Fruit fly (Drosophila melanogaster) whole organism, embryonic: ENCODE data around the gene Cyp4ac3.

Experiments
- B-H1 ChIP-seq: fragments of 200-800 bp; sonication (Bioruptor generic); IDR thresholded peaks from 3 replicates; pipeline ENCODE4 v1.3.6; 2022; ENCODE audit warnings: missing biosample characterization, missing genetic modification characterization
- CG10543 ChIP-seq: fragments of 200-800 bp; sonication (Bioruptor generic); optimal IDR thresholded peaks from 3 replicates; lab custom pipeline; 2017; ENCODE audit warnings: missing biosample characterization, mild to moderate bottlenecking, missing genetic modification characterization, moderate library complexity
- CG11695 ChIP-seq: fragments of 200-800 bp; sonication (Bioruptor generic); IDR thresholded peaks from 3 replicates; pipeline ENCODE4 v1.3.6; 2022; ENCODE audit warnings: missing biosample characterization, missing genetic modification characterization
- CG12071 ChIP-seq: fragments of 200-800 bp; sonication (Bioruptor generic); optimal IDR thresholded peaks from 3 replicates; lab custom pipeline; 2018; ENCODE audit warnings: missing biosample characterization, mild to moderate bottlenecking, missing genetic modification characterization
- CG12104 ChIP-seq: fragments of 200-800 bp; sonication (Bioruptor generic); optimal IDR thresholded peaks from 3 replicates; lab custom pipeline; 2016; ENCODE audit warnings: missing biosample characterization, missing genetic modification characterization
- CG15011 ChIP-seq: fragments of 200-800 bp; sonication (Bioruptor generic); optimal IDR thresholded peaks from 3 replicates; lab custom pipeline; 2018; ENCODE audit warnings: missing biosample characterization, mild to moderate bottlenecking, missing genetic modification characterization
- CG17186 ChIP-seq: fragments of 200-800 bp; sonication (Bioruptor generic); optimal IDR thresholded peaks from 3 replicates; lab custom pipeline; 2017; ENCODE audit warnings: missing biosample characterization, missing genetic modification reagents, missing genetic modification characterization
- CG3847 ChIP-seq: fragments of 200-800 bp; sonication (Bioruptor generic); IDR thresholded peaks from 2 replicates; pipeline ENCODE4 v1.3.6; 2022; ENCODE audit warnings: missing biosample characterization, missing genetic modification characterization
- CG4424 ChIP-seq: fragments of 200-800 bp; sonication (Bioruptor generic); optimal IDR thresholded peaks from 3 replicates; lab custom pipeline; 2016; ENCODE audit warnings: missing biosample characterization, missing genetic modification characterization
- CG6254 ChIP-seq: fragments of 200-800 bp; sonication (Bioruptor generic); optimal IDR thresholded peaks from 3 replicates; lab custom pipeline; 2017; ENCODE audit warnings: mild to moderate bottlenecking, missing biosample characterization, missing genetic modification reagents, missing genetic modification characterization
- CG6654 ChIP-seq: fragments of 200-800 bp; sonication (Bioruptor generic); optimal IDR thresholded peaks from 2 replicates; lab custom pipeline; 2017; ENCODE audit warnings: missing biosample characterization, mild to moderate bottlenecking, missing genetic modification characterization
- CG7357 ChIP-seq: fragments of 200-800 bp; sonication (Bioruptor generic); IDR thresholded peaks from 3 replicates; pipeline ENCODE4 v1.3.6; 2022; ENCODE audit warnings: missing biosample characterization, missing genetic modification characterization
- CG7745 ChIP-seq: fragments of 200-800 bp; sonication (Bioruptor generic); optimal IDR thresholded peaks from 2 replicates; lab custom pipeline; 2018; ENCODE audit warnings: missing biosample characterization, mild to moderate bottlenecking, missing genetic modification characterization, moderate library complexity
- CG8281 ChIP-seq: fragments of 200-800 bp; sonication (Bioruptor generic); optimal IDR thresholded peaks from 2 replicates; lab custom pipeline; 2018; ENCODE audit warnings: missing biosample characterization, mild to moderate bottlenecking, missing genetic modification characterization, moderate library complexity
- CG8944 ChIP-seq: fragments of 200-800 bp; sonication (Bioruptor generic); optimal IDR thresholded peaks from 3 replicates; lab custom pipeline; 2016; ENCODE audit warnings: missing biosample characterization, missing genetic modification characterization
- CG9876 ChIP-seq: fragments of 200-800 bp; sonication (Bioruptor generic); optimal IDR thresholded peaks from 2 replicates; lab custom pipeline; 2016; ENCODE audit warnings: missing biosample characterization, missing genetic modification characterization
- Camta ChIP-seq: fragments of 200-800 bp; sonication (Bioruptor generic); optimal IDR thresholded peaks from 2 replicates; lab custom pipeline; 2016; ENCODE audit warnings: missing biosample characterization, missing genetic modification characterization
- E2f1 ChIP-seq: fragments of 200-800 bp; sonication (Bioruptor generic); IDR thresholded peaks from 2 replicates; pipeline ENCODE4 v1.3.6; 2022; ENCODE audit warnings: missing biosample characterization, missing genetic modification characterization
- Eip74EF ChIP-seq, 2 experiments: fragments of 200-800 bp in 1 of 2; fragments of >200 bp in 1 of 2; sonication (Bioruptor generic) in 1 of 2; optimal IDR thresholded peaks; 2 replicates each; lab custom pipeline; 2017 to 2019; ENCODE audit warnings: missing biosample characterization in 2 of 2, missing genetic modification characterization in 2 of 2, mild to moderate bottlenecking in 1 of 2, moderate library complexity in 1 of 2
- Gsc ChIP-seq: fragments of 200-800 bp; sonication (Bioruptor generic); IDR thresholded peaks from 2 replicates; pipeline ENCODE4 v1.3.6; 2022; ENCODE audit warnings: missing biosample characterization, missing genetic modification characterization
- Myb ChIP-seq: fragments of 200-800 bp; sonication (Bioruptor generic); optimal IDR thresholded peaks from 2 replicates; lab custom pipeline; 2016; ENCODE audit warnings: missing biosample characterization, missing genetic modification characterization
- NFAT ChIP-seq: fragments of 200-800 bp; sonication (Bioruptor generic); IDR thresholded peaks from 2 replicates; pipeline ENCODE4 v1.3.6; 2022; ENCODE audit warnings: missing biosample characterization, missing genetic modification characterization
- Oaz ChIP-seq: fragments of 200-800 bp; sonication (Bioruptor generic); IDR thresholded peaks from 2 replicates; pipeline ENCODE4 v1.3.6; 2022; ENCODE audit warnings: missing biosample characterization, missing genetic modification characterization
- Pdp1 ChIP-seq, 2 experiments: fragments of 200-800 bp; sonication (Bioruptor generic); optimal IDR thresholded peaks; 3 replicates each; lab custom pipeline; 2016; ENCODE audit warnings: missing biosample characterization in 2 of 2, missing genetic modification characterization in 2 of 2, mild to moderate bottlenecking in 1 of 2, moderate library complexity in 1 of 2
- Ravus ChIP-seq: fragments of 200-800 bp; sonication (Bioruptor generic); IDR thresholded peaks from 2 replicates; pipeline ENCODE4 v1.3.6; 2022; ENCODE audit warnings: missing biosample characterization, missing genetic modification characterization
- Spps ChIP-seq: fragments of 200-800 bp; sonication (Bioruptor generic); optimal IDR thresholded peaks from 2 replicates; lab custom pipeline; 2018; ENCODE audit warnings: missing biosample characterization, mild to moderate bottlenecking, missing genetic modification characterization
- Sry-β ChIP-seq: fragments of 200-800 bp; sonication (Bioruptor generic); optimal IDR thresholded peaks from 2 replicates; lab custom pipeline; 2018; ENCODE audit warnings: missing biosample characterization, mild to moderate bottlenecking, missing genetic modification characterization, moderate library complexity
- Vsx1 ChIP-seq: fragments of 200-800 bp; sonication (Bioruptor generic); optimal IDR thresholded peaks from 2 replicates; lab custom pipeline; 2017; ENCODE audit warnings: missing biosample characterization, mild to moderate bottlenecking, missing genetic modification characterization, missing genetic modification reagents
- ase ChIP-seq: fragments of 200-800 bp; sonication (Bioruptor generic); IDR thresholded peaks from 3 replicates; pipeline ENCODE4 v1.3.6; 2022; ENCODE audit warnings: missing biosample characterization, missing genetic modification characterization
- az2 ChIP-seq: fragments of 200-800 bp; sonication (Bioruptor generic); optimal IDR thresholded peaks from 3 replicates; lab custom pipeline; 2016; ENCODE audit warnings: missing biosample characterization, missing genetic modification characterization
- bbx ChIP-seq: fragments of 200-800 bp; sonication (Bioruptor generic); IDR thresholded peaks from 2 replicates; pipeline ENCODE4 v1.3.6; 2022; ENCODE audit warnings: missing biosample characterization, missing genetic modification characterization; ENCODE audit not compliant: partially characterized antibody
- bcd ChIP-seq: fragments of 200-800 bp; sonication (Bioruptor generic); optimal IDR thresholded peaks from 2 replicates; lab custom pipeline; 2017; ENCODE audit warnings: missing biosample characterization, mild to moderate bottlenecking, missing genetic modification characterization
- danr ChIP-seq: fragments of 200-800 bp; sonication (Bioruptor generic); IDR thresholded peaks from 2 replicates; pipeline ENCODE4 v1.3.6; 2022; ENCODE audit warnings: missing biosample characterization, missing genetic modification characterization
- en ChIP-seq: fragments of 200-800 bp; sonication (Bioruptor generic); optimal IDR thresholded peaks from 2 replicates; lab custom pipeline; 2016; ENCODE audit warnings: missing biosample characterization, missing genetic modification characterization
- eve ChIP-seq, 2 experiments: fragments of >200 bp; optimal IDR thresholded peaks; 2 replicates each; lab custom pipeline; 2017; ENCODE audit warnings: missing biosample characterization in 2 of 2, missing genetic modification characterization in 2 of 2
- grn ChIP-seq: fragments of 200-800 bp; sonication (Bioruptor generic); optimal IDR thresholded peaks from 3 replicates; lab custom pipeline; 2017; ENCODE audit warnings: missing biosample characterization, missing genetic modification characterization
- hkb ChIP-seq, 2 experiments: fragments of 200-800 bp in 1 of 2; fragments of >200 bp in 1 of 2; sonication (Bioruptor generic) in 1 of 2; IDR thresholded peaks in 1 of 2; optimal IDR thresholded peaks in 1 of 2; 2 replicates each; pipeline versions ENCODE4 v1.3.6 to Lab custom; 2017 to 2022; ENCODE audit warnings: missing biosample characterization in 1 of 2, missing genetic modification characterization in 1 of 2
- knrl ChIP-seq: fragments of 200-800 bp; sonication (Bioruptor generic); IDR thresholded peaks from 3 replicates; pipeline ENCODE4 v1.3.6; 2022; ENCODE audit warnings: missing biosample characterization, missing genetic modification characterization; ENCODE audit not compliant: partially characterized antibody
- lab ChIP-seq: fragments of 200-800 bp; sonication (Bioruptor generic); optimal IDR thresholded peaks from 3 replicates; lab custom pipeline; 2017; ENCODE audit warnings: missing biosample characterization, missing genetic modification characterization, mild to moderate bottlenecking, moderate library complexity, missing genetic modification reagents
- lmd ChIP-seq: fragments of 200-800 bp; sonication (Bioruptor generic); IDR thresholded peaks from 2 replicates; pipeline ENCODE4 v1.3.6; 2022; ENCODE audit warnings: missing biosample characterization, missing genetic modification characterization
- mam ChIP-seq: fragments of 200-800 bp; sonication (Bioruptor generic); optimal IDR thresholded peaks from 3 replicates; lab custom pipeline; 2016; ENCODE audit warnings: missing biosample characterization, missing genetic modification characterization
- mld ChIP-seq: fragments of 200-800 bp; sonication (Bioruptor generic); IDR thresholded peaks from 3 replicates; pipeline ENCODE4 v1.3.6; 2022; ENCODE audit warnings: missing biosample characterization, missing genetic modification characterization; ENCODE audit not compliant: partially characterized antibody
- nau ChIP-seq: fragments of 200-800 bp; sonication (Bioruptor generic); optimal IDR thresholded peaks from 3 replicates; lab custom pipeline; 2017; ENCODE audit warnings: missing biosample characterization, mild to moderate bottlenecking, missing genetic modification characterization, missing genetic modification reagents
- pan ChIP-seq, 4 experiments: fragments of >200 bp in 3 of 4; fragments of 200-800 bp in 1 of 4; sonication (Bioruptor generic) in 1 of 4; optimal IDR thresholded peaks in 3 of 4; IDR thresholded peaks in 1 of 4; 2 replicates each; pipeline versions ENCODE4 v1.3.6 to Lab custom; 2017 to 2022; ENCODE audit warnings: missing biosample characterization in 2 of 4, missing genetic modification characterization in 2 of 4, mixed read lengths in 1 of 4
- sens ChIP-seq: fragments of 200-800 bp; sonication (Bioruptor generic); peaks from one replicate; lab custom pipeline; 2016; ENCODE audit warnings: missing biosample characterization, missing genetic modification characterization
- tin ChIP-seq: fragments of 200-800 bp; sonication (Bioruptor generic); optimal IDR thresholded peaks from 3 replicates; lab custom pipeline; 2016; ENCODE audit warnings: missing biosample characterization, missing genetic modification characterization
- ttk ChIP-seq: fragments of 200-800 bp; sonication (Bioruptor generic); IDR thresholded peaks from 2 replicates; pipeline ENCODE4 v2.1.2; 2022; ENCODE audit warnings: missing biosample characterization, missing genetic modification characterization
- tup ChIP-seq: fragments of 200-800 bp; sonication (Bioruptor generic); optimal IDR thresholded peaks from 2 replicates; lab custom pipeline; 2016; ENCODE audit warnings: missing biosample characterization, mild to moderate bottlenecking, missing genetic modification characterization, moderate library complexity
- vfl ChIP-seq: fragments of 200-800 bp; sonication (Bioruptor generic); optimal IDR thresholded peaks from 2 replicates; lab custom pipeline; 2016; ENCODE audit warnings: missing biosample characterization, missing genetic modification characterization

Cyp4ac3 gene

dm6 chr2L:5261223-5261984 lies 6.9 kb upstream of the Cyp4ac3 start (continued):
- no peak for TF ChIP-seq Sry-β (GFP tag; lab: Kevin White, UChicago)
- peak; percentile 49 for TF ChIP-seq Spps (tag; lab: Kevin White, UChicago)
- TF ChIP-seq CG7745: no peak
- no peak for TF ChIP-seq ase (GFP tag; lab: Robert Waterston, UW)
- no peak for TF ChIP-seq CG10543 (GFP tag; lab: Kevin White, UChicago)
- TF ChIP-seq en (GFP tag; lab: Kevin White, UChicago): no peak
- no peak for TF ChIP-seq CG7357 (GFP tag; lab: Robert Waterston, UW)
- TF ChIP-seq sens (GFP tag; lab: Kevin White, UChicago): peak; percentile 81
- no peak for TF ChIP-seq CG6654
- no peak for TF ChIP-seq Gsc (GFP tag; lab: Robert Waterston, UW)
- no peak for TF ChIP-seq Ravus (GFP tag; lab: Robert Waterston, UW)
- TF ChIP-seq pan (optimal IDR thresholded peaks at IDR 0.05; lab: Kevin White, UChicago): no peak
- no peak for TF ChIP-seq pan (GFP tag; optimal IDR thresholded peaks at IDR 0.05 in 1 of 2, IDR thresholded peaks at IDR 0.05 in 1 of 2)
- no peak for TF ChIP-seq grn
- TF ChIP-seq eve (GFP tag; optimal IDR thresholded peaks at IDR 0.05; lab: Kevin White, UChicago): no peak
- no peak for TF ChIP-seq Myb
- TF ChIP-seq knrl: no peak
- TF ChIP-seq CG9876 (GFP tag; lab: Kevin White, UChicago): no peak
- TF ChIP-seq mld (GFP tag; lab: Robert Waterston, UW): no peak
- no peak for TF ChIP-seq Eip74EF (GFP tag; optimal IDR thresholded peaks at IDR 0.05; lab: Kevin White, UChicago)
- TF ChIP-seq CG12104 (GFP tag; lab: Kevin White, UChicago): no peak
- TF ChIP-seq CG4424 (GFP tag; lab: Kevin White, UChicago): peak; percentile 54
- TF ChIP-seq Vsx1 (GFP tag; lab: Kevin White, UChicago): no peak
- TF ChIP-seq hkb (optimal IDR thresholded peaks at IDR 0.05; lab: Kevin White, UChicago): no peak
- 0 out of 2 replicates have a peak, but pooled peaks have one; percentile 30 for TF ChIP-seq hkb (GFP tag; IDR thresholded peaks at IDR 0.05; lab: Robert Waterston, UW)
- TF ChIP-seq CG17186: no peak
- 0 out of 2 replicates have a peak, but pooled peaks have one; percentile 29 for TF ChIP-seq E2f1 (GFP tag; lab: Robert Waterston, UW)
- no peak for TF ChIP-seq B-H1 (GFP tag; lab: Robert Waterston, UW)
- no peak for TF ChIP-seq Oaz (GFP tag; lab: Robert Waterston, UW)
- TF ChIP-seq Pdp1 (GFP tag; optimal IDR thresholded peaks at IDR 0.05; lab: Kevin White, UChicago): peak in 1 of 2 experiments; percentile 26
- TF ChIP-seq CG8281: no peak
- no peak for TF ChIP-seq CG12071 (GFP tag; lab: Kevin White, UChicago)
- no peak for TF ChIP-seq NFAT (GFP tag; lab: Robert Waterston, UW)
- TF ChIP-seq ttk (GFP tag; lab: Robert Waterston, UW): no peak
- no peak for TF ChIP-seq vfl
- no peak for TF ChIP-seq CG11695
- no peak for TF ChIP-seq bcd (GFP tag; lab: Kevin White, UChicago)
- TF ChIP-seq lmd (GFP tag; lab: Robert Waterston, UW): peak; percentile 41; the same call in 1 of the 2 replicates
- no peak for TF ChIP-seq Camta (GFP tag; lab: Kevin White, UChicago)
- TF ChIP-seq az2 (GFP tag; lab: Kevin White, UChicago): peak; percentile 52
- TF ChIP-seq CG3847 (GFP tag; lab: Robert Waterston, UW): no peak
- TF ChIP-seq bbx (GFP tag; lab: Robert Waterston, UW): no peak
- TF ChIP-seq nau (GFP tag; lab: Kevin White, UChicago): no peak
- TF ChIP-seq tup (GFP tag; lab: Kevin White, UChicago): no peak
- TF ChIP-seq CG8944 (GFP tag; lab: Kevin White, UChicago): no peak
- no peak for TF ChIP-seq CG15011 (GFP tag; lab: Kevin White, UChicago)
- TF ChIP-seq CG6254 (GFP tag; lab: Kevin White, UChicago): peak; percentile 30
- no peak for TF ChIP-seq mam (GFP tag; lab: Kevin White, UChicago)
- no peak for TF ChIP-seq danr (GFP tag; lab: Robert Waterston, UW)
- TF ChIP-seq lab (GFP tag; lab: Kevin White, UChicago): peak; percentile 29
- TF ChIP-seq tin (GFP tag; lab: Kevin White, UChicago): no peak
